Worm (Caenorhabditis elegans): ENCODE measurements around the gene srab-18.

Gene srab-18

DNA sequence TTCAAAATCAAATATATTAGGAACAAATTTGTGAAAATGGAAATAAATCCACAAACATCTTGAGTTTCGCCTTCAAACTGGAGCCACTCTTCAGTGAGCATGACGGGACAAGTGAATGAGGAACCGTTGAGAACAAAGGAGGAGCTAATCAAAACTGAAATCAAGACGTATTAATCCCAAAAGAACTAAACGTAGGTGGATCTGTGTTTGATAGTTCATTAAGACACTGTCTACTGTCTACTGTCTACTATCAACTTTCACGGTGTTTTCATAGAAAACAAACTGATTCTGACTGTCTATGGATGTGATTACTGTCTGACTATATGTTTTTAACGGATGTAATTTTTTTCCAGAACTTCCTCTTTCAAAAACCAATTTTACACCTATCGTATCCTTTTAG, 49.5 kb downstream of the srab-18 start, which contains the start of gene str-193:
str-193 (minus strand) TSS at position 101 of the 400 bp plus-strand sequence.
- no peak for TF ChIP-seq snpc-4 (tag; optimal IDR thresholded peaks at IDR 0.05)
